Fruit fly (Drosophila melanogaster): ENCODE data around the gene Ras64B.

Gene Ras64B

dm6 chr3L:4186659-4187058, 47.8 kb downstream of the Ras64B start, which contains the start of gene VhaM9.7-c (continued):
- TF ChIP-seq CG10462 (GFP tag; optimal IDR thresholded peaks at IDR 0.05) (no peak), Neu2 (GFP tag; optimal IDR thresholded peaks at IDR 0.05; ENCODE audit: borderline replicate concordance) (no peak), CG12769 (tag; optimal IDR thresholded peaks at IDR 0.05) (no peak), CG14441 (GFP tag; IDR thresholded peaks at IDR 0.05) (no peak), maf-S (GFP tag; optimal IDR thresholded peaks at IDR 0.05) (peak; percentile 40), CG34224 (GFP tag; IDR thresholded peaks at IDR 0.05; ENCODE audit: partially characterized antibody) (peak; percentile 15; the same call in 1 of the 3 replicates), cg (GFP tag; optimal IDR thresholded peaks at IDR 0.05) (no peak), trem (tag; optimal IDR thresholded peaks at IDR 0.05) (peak; percentile 65), Rfx (GFP tag; IDR thresholded peaks at IDR 0.05) (peak; percentile 72), Xrp1 (GFP tag; IDR thresholded peaks at IDR 0.05) (peak; percentile 36; the same call in 1 of the 2 replicates), CG12299 (tag; optimal IDR thresholded peaks at IDR 0.05) (no peak), CG10267 (tag; optimal IDR thresholded peaks at IDR 0.05) (peak; percentile 96), caup (GFP tag; optimal IDR thresholded peaks at IDR 0.05; ENCODE audit: severe bottlenecking) (peak; percentile 43), Oli (tag; optimal IDR thresholded peaks at IDR 0.05) (no peak), mam (GFP tag; optimal IDR thresholded peaks at IDR 0.05) (peak; percentile 43), az2 (GFP tag; optimal IDR thresholded peaks at IDR 0.05) (no peak), CHES-1-like (GFP tag; optimal IDR thresholded peaks at IDR 0.05) (peak; percentile 53), grau (tag; optimal IDR thresholded peaks at IDR 0.05) (peak; percentile 26), Sin3A (optimal IDR thresholded peaks at IDR 0.05) (peak; percentile 22), gcm (GFP tag; optimal IDR thresholded peaks at IDR 0.05) (no peak), CG31441 (GFP tag; IDR thresholded peaks at IDR 0.05) (no peak), HLHmδ (GFP tag; optimal IDR thresholded peaks at IDR 0.05) (no peak), CG8089 (GFP tag; optimal IDR thresholded peaks at IDR 0.05) (peak; percentile 19), BtbVII (GFP tag; optimal IDR thresholded peaks at IDR 0.05) (no peak), da (GFP tag; optimal IDR thresholded peaks at IDR 0.05) (no peak), Deaf1 (tag; optimal IDR thresholded peaks at IDR 0.05) (no peak), CG3847 (GFP tag; IDR thresholded peaks at IDR 0.05) (peak; percentile 50; the same call in 1 of the 2 replicates), odd (GFP tag; optimal IDR thresholded peaks at IDR 0.05) (no peak), exex (tag; optimal IDR thresholded peaks at IDR 0.05) (no peak), phol (tag; optimal IDR thresholded peaks at IDR 0.05) (peak; percentile 39), CG17829 (tag; optimal IDR thresholded peaks at IDR 0.05) (no peak), Mes4 (GFP tag; optimal IDR thresholded peaks at IDR 0.05) (no peak), CG12071 (GFP tag; optimal IDR thresholded peaks at IDR 0.05) (no peak), CG7556 (GFP tag; optimal IDR thresholded peaks at IDR 0.05) (peak; percentile 7), crc (GFP tag; optimal IDR thresholded peaks at IDR 0.05) (no peak), CG2712 (tag; optimal IDR thresholded peaks at IDR 0.05) (no peak), Ets65A (GFP tag) (peak; percentile 94), CG18764 (GFP tag; optimal IDR thresholded peaks at IDR 0.05) (no peak), Ada2b (GFP tag; IDR thresholded peaks at IDR 0.05) (no peak), z (GFP tag; IDR thresholded peaks at IDR 0.05) (no peak), Gsc (GFP tag; IDR thresholded peaks at IDR 0.05) (no peak), klu (GFP tag; IDR thresholded peaks at IDR 0.05) (no peak), bab2 (GFP tag; optimal IDR thresholded peaks at IDR 0.05) (no peak), CG4404 (GFP tag; IDR thresholded peaks at IDR 0.05) (no peak), ab (GFP tag; optimal IDR thresholded peaks at IDR 0.05) (no peak), scrt (GFP tag; optimal IDR thresholded peaks at IDR 0.05) (peak; percentile 54), Jarid2 (GFP tag; optimal IDR thresholded peaks at IDR 0.05) (no peak), slbo (GFP tag; IDR thresholded peaks at IDR 0.05) (peak; percentile 53; the same call in 1 of the 2 replicates), shn (GFP tag; optimal IDR thresholded peaks at IDR 0.05) (peak; percentile 40), rib (GFP tag; IDR thresholded peaks at IDR 0.05) (no peak), HLH4C (GFP tag; IDR thresholded peaks at IDR 0.05; ENCODE audit: partially characterized antibody) (no peak), pho (GFP tag; optimal IDR thresholded peaks at IDR 0.05) (no peak)

Data from whole organism, embryonic.